Fruit fly (Drosophila melanogaster) whole organism, prepupa: ENCODE measurements around the gene CG32413.

Experiments used
- Blimp-1 ChIP-seq: fragments of 200-800 bp; sonication (Bioruptor generic); optimal IDR thresholded peaks from 3 replicates; lab custom pipeline; 2017; ENCODE audit warnings: missing biosample characterization, missing genetic modification characterization, mild to moderate bottlenecking, moderate library complexity, missing genetic modification reagents
- CG16779 ChIP-seq: fragments of 200-800 bp; sonication (Bioruptor generic); optimal IDR thresholded peaks from 3 replicates; lab custom pipeline; 2017; ENCODE audit warnings: missing biosample characterization, mild to moderate bottlenecking, missing genetic modification characterization
- CG7368 ChIP-seq: fragments of 200-800 bp; sonication (Bioruptor generic); optimal IDR thresholded peaks from 3 replicates; lab custom pipeline; 2016; ENCODE audit warnings: missing biosample characterization, missing genetic modification characterization
- Eip78C ChIP-seq: fragments of 200-800 bp; sonication (Bioruptor generic); peaks from one replicate; lab custom pipeline; 2016; ENCODE audit warnings: missing biosample characterization, missing genetic modification characterization
- Ets96B ChIP-seq: fragments of 200-800 bp; optimal IDR thresholded peaks from 2 replicates; lab custom pipeline; 2019; ENCODE audit warnings: missing biosample characterization, mild to moderate bottlenecking, missing genetic modification characterization, moderate library complexity
- Hr39 ChIP-seq: fragments of 200-800 bp; sonication (Bioruptor generic); optimal IDR thresholded peaks from 2 replicates; lab custom pipeline; 2016; ENCODE audit warnings: missing biosample characterization, missing genetic modification characterization
- Lpt ChIP-seq: fragments of 200-800 bp; sonication (Bioruptor generic); optimal IDR thresholded peaks from 3 replicates; lab custom pipeline; 2016; ENCODE audit warnings: missing biosample characterization, missing genetic modification characterization
- OdsH ChIP-seq: fragments of 200-800 bp; sonication (Bioruptor generic); optimal IDR thresholded peaks from 3 replicates; lab custom pipeline; 2016; ENCODE audit warnings: missing biosample characterization, missing genetic modification characterization
- salr ChIP-seq, 2 experiments: fragments of 200-800 bp; sonication (Bioruptor generic); optimal IDR thresholded peaks; 3 replicates each; lab custom pipeline; 2016 to 2018; ENCODE audit warnings: missing biosample characterization in 2 of 2, missing genetic modification characterization in 2 of 2, mild to moderate bottlenecking in 1 of 2
- svp ChIP-seq: fragments of 200-800 bp; sonication (Bioruptor generic); peaks from one replicate; lab custom pipeline; 2016; ENCODE audit warnings: missing biosample characterization, missing genetic modification characterization

DNA sequence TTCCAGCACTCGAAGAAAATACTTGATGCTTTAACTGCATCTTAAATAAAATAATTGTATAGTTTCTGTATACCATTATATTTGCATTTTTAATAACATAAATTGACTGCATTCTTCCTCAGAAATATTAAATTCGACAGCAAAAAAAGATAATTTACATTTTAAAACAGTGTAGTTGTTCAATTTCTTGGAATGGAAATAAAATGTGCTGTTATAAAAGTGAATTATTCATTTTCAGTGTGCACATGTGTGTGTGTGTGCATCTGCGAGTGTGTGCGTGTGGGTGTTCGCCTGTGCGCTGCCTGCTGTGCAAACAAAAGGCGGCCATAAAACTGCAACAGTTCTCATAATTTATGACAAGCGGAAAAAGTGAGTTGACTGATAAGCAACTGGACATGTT is 48.3 kb upstream of the CG32413 start:
- TF ChIP-seq CG7368 (no peak), Ets96B (peak; percentile 64), OdsH (GFP tag; lab: Kevin White, UChicago) (peak; percentile 40), Lpt (GFP tag; lab: Kevin White, UChicago) (peak; percentile 49), CG16779 (tag; lab: Kevin White, UChicago) (no peak), svp (GFP tag; lab: Kevin White, UChicago) (peak; percentile 42), Blimp-1 (GFP tag; lab: Kevin White, UChicago) (no peak), Hr39 (GFP tag; lab: Kevin White, UChicago) (no peak), salr (GFP tag; optimal IDR thresholded peaks at IDR 0.05; lab: Kevin White, UChicago) (peak in 1 of 2 experiments; percentile 62), Eip78C (GFP tag; lab: Kevin White, UChicago) (peak; percentile 86)
